Worm (Caenorhabditis elegans): Measurements from ENCODE around the gene dct-14.

- TF ChIP-seq aly-2 (tag; optimal IDR thresholded peaks at IDR 0.05) (no peak), lsy-2 (tag; optimal IDR thresholded peaks at IDR 0.05) (no peak), mab-5 (tag; optimal IDR thresholded peaks at IDR 0.05) (no peak), unc-62 (GFP tag; optimal IDR thresholded peaks at IDR 0.05) (no peak)
Observed at ce11 chrV:20517005-20517404, 16.7 kb upstream of the dct-14 start.

Measured in whole organism, L2 larva.